Worm (Caenorhabditis elegans): ENCODE measurements around the gene med-1.

Gene med-1

DNA sequence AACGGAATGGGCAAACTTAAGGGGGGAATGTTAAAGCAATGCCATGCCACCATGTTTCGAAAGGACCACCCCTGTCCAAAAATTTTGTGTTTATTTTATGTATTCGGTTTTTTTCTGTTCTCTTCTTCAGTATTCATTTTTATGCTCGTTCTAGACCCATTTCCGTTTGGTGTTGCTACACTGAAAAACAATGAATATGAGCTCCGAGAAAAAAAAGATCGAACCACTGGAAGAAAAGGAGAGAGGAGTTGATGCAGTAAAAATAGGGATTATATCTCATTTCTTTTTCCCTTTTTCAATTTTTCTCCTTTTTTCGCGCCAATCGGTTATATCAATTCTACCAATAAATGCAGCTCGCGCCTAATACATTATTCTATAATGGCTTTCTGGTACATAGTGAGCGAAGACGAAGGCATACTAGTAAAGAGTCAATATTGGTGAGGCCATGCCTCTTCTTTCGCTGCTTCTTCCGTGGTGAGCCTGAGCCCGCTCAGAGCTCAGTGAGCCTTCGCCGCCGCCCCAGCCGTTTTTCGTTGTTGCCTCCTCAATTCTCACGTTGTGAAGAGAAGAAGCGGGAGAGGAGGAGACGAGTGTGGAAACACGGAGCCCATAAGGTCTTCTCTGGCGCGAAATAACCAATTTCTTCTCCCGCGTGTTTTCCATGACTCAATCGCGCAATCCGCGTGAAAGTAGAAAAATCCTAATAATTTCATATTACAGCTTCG is 9.8 kb downstream of the med-1 start:
- TF ChIP-seq ham-2 (GFP tag; optimal IDR thresholded peaks at IDR 0.05), result no peak
- TF ChIP-seq tbx-8 (GFP tag; optimal IDR thresholded peaks at IDR 0.05), result no peak
- no peak for TF ChIP-seq ceh-43 (GFP tag; optimal IDR thresholded peaks at IDR 0.05)
- TF ChIP-seq mep-1 (tag; optimal IDR thresholded peaks at IDR 0.05), result no peak
- no peak for TF ChIP-seq ces-1 (GFP tag; optimal IDR thresholded peaks at IDR 0.05)
- TF ChIP-seq nhr-2 (tag; optimal IDR thresholded peaks at IDR 0.05), result no peak
- TF ChIP-seq nhr-28 (tag; optimal IDR thresholded peaks at IDR 0.05), result no peak
- no peak for TF ChIP-seq cnd-1 (tag; optimal IDR thresholded peaks at IDR 0.05)
- TF ChIP-seq unc-62 (GFP tag; optimal IDR thresholded peaks at IDR 0.05), result no peak
- TF ChIP-seq zip-8 (tag; optimal IDR thresholded peaks at IDR 0.05), result no peak
- no peak for TF ChIP-seq flh-1 (GFP tag; optimal IDR thresholded peaks at IDR 0.05)
- TF ChIP-seq nhr-12 (tag; optimal IDR thresholded peaks at IDR 0.05), result no peak

DNA sequence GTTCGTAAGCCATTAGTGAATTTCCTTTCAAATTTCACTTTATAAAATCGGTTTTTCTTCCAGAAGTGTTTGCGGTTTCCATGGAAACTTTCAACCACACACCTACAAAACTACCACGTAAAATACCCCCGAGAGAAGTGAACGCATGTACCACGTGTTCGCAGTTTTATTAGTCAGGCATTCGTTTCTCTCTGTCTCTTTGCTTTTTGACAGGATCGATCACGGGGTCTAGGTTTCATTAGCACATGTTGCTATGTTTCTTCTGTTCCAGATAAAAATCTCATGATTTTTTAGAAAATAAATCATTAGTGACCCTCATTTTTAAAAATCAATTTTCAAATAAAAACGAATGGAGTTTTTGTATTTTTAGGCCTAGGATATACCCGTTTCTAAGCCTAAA is 14.0 kb downstream of the med-1 start:
- TF ChIP-seq ham-2 (GFP tag; optimal IDR thresholded peaks at IDR 0.05) (no peak), elt-1 (tag; optimal IDR thresholded peaks at IDR 0.05; ENCODE audit: borderline replicate concordance, insufficient read depth) (no peak), sptf-1 (tag; optimal IDR thresholded peaks at IDR 0.05) (no peak), M03D4.4 (tag; optimal IDR thresholded peaks at IDR 0.05) (no peak)

- no peak for TF ChIP-seq lin-32 (GFP tag; optimal IDR thresholded peaks at IDR 0.05)
Observed at ce11 chrX:12446572-12446971, 16.2 kb downstream of the med-1 start.

DNA sequence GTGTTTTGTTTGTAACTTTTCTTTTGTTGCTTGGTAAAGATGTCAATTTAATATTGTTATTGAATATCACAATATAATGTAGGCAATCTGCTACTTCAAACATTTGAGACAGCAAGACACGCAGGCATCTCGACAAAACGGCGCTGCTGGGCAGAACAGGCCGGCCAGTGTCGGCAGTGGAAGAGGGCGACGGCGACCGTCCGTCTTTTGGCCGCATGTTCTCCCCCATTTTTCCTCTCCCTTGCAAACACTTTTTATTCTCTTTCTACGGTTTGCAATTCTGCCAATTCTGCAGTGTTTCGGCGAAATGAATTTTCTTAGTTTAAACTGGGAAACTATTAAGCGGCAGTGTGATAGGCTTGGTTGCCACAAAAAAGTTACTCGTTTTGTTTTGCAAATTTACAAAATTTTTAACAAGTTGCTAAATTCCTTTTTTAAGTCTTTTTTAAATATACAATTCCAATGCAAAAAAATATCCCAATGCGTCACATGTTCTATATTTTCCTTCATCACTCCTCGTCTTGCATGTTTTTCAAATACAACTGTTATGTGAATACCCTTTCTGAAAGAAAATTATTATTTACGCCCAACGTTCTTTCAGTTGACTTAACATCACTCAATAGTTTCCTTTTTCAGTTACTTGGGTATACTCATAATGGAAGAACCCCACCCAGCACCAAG is 19.0 kb downstream of the med-1 start, which contains the start of gene T18D3.6:
TSS of gene T18D3.6 (plus strand) at position 631 of the 681 bp plus-strand sequence.
- TF ChIP-seq mep-1 (tag; optimal IDR thresholded peaks at IDR 0.05) (no peak), pha-4 (tag; optimal IDR thresholded peaks at IDR 0.05) (no peak), sem-2 (GFP tag; optimal IDR thresholded peaks at IDR 0.05) (no peak), snpc-4 (tag; optimal IDR thresholded peaks at IDR 0.05) (no peak), zip-8 (tag; optimal IDR thresholded peaks at IDR 0.05) (no peak), blmp-1 (tag; optimal IDR thresholded peaks at IDR 0.05) (no peak), ham-2 (GFP tag; optimal IDR thresholded peaks at IDR 0.05) (no peak), mab-5 (tag; optimal IDR thresholded peaks at IDR 0.05) (no peak), bed-3 (GFP tag; optimal IDR thresholded peaks at IDR 0.05) (no peak), elt-3 (tag; optimal IDR thresholded peaks at IDR 0.05) (no peak), ztf-11 (tag; optimal IDR thresholded peaks at IDR 0.05) (no peak), lin-13 (tag; optimal IDR thresholded peaks at IDR 0.05) (no peak), ceh-83 (GFP tag; optimal IDR thresholded peaks at IDR 0.05) (no peak)

DNA sequence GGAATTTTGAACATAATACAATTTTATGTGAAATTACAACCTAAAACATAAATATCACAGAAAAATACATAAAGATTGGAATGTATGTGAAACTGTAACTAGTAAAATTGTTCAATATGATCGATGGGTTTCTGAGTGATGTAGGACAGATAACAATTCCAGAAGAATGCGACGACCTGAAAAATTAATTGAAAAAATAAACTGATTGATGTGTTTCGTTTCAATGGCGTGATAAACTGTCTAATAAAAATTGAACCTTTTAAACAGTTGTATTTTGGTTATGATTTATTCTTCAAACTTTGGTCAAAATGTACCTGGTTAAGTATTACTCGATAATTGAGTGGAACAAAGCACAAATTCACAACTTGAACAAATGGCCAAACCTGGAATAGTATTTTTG is 20.8 kb downstream of the med-1 start:
- TF ChIP-seq ceh-83 (GFP tag; optimal IDR thresholded peaks at IDR 0.05) (no peak), lsy-2 (tag; optimal IDR thresholded peaks at IDR 0.05) (no peak), unc-120 (tag; optimal IDR thresholded peaks at IDR 0.05; ENCODE audit: poor library complexity, severe bottlenecking) (no peak), flh-1 (GFP tag; optimal IDR thresholded peaks at IDR 0.05) (no peak), mep-1 (tag; optimal IDR thresholded peaks at IDR 0.05) (no peak), ceh-43 (GFP tag; optimal IDR thresholded peaks at IDR 0.05) (no peak), mab-5 (tag; optimal IDR thresholded peaks at IDR 0.05) (no peak), cnd-1 (tag; optimal IDR thresholded peaks at IDR 0.05) (no peak), lin-13 (tag; optimal IDR thresholded peaks at IDR 0.05) (no peak), drap-1 (GFP tag; optimal IDR thresholded peaks at IDR 0.05) (no peak), unc-39 (tag; optimal IDR thresholded peaks at IDR 0.05) (no peak), hlh-1 (tag; optimal IDR thresholded peaks at IDR 0.05) (no peak), zip-8 (tag; optimal IDR thresholded peaks at IDR 0.05) (no peak), snpc-4 (tag; optimal IDR thresholded peaks at IDR 0.05) (no peak), sptf-1 (tag; optimal IDR thresholded peaks at IDR 0.05) (no peak), nhr-76 (tag; optimal IDR thresholded peaks at IDR 0.05) (no peak), tbx-8 (GFP tag; optimal IDR thresholded peaks at IDR 0.05) (no peak), nhr-2 (tag; optimal IDR thresholded peaks at IDR 0.05) (no peak), elt-1 (tag; optimal IDR thresholded peaks at IDR 0.05; ENCODE audit: borderline replicate concordance, insufficient read depth) (no peak), ham-2 (GFP tag; optimal IDR thresholded peaks at IDR 0.05) (no peak)
